Worm (Caenorhabditis elegans) whole organism, young adult: ENCODE measurements around the gene T14B1.1.
A peak's percentile ranks its signal among the peaks of the same experiment; 100 is the strongest.

Experiments
- C06A6.2 ChIP-seq: fragments of 200-800 bp; sonication (Bioruptor generic); conservative IDR thresholded peaks from 2 replicates; pipeline ENCODE4 v1.3.6; 2022; ENCODE audit warnings: missing genetic modification characterization, missing compliant biosample characterization
- F22D6.2 ChIP-seq: sonication (generic microtip); optimal IDR thresholded peaks from 2 replicates; lab custom pipeline; 2016; ENCODE audit warnings: mild to moderate bottlenecking, missing genetic modification characterization, missing compliant biosample characterization
- F33H1.4 ChIP-seq: fragments of 200-800 bp; sonication (Bioruptor generic); IDR thresholded peaks from 2 replicates; pipeline ENCODE4 v1.3.6; 2022; ENCODE audit warnings: missing genetic modification reagents, missing genetic modification characterization, missing compliant biosample characterization
- F49E8.2 ChIP-seq: sonication (generic microtip); optimal IDR thresholded peaks from 3 replicates; lab custom pipeline; 2017; ENCODE audit warnings: missing genetic modification characterization, mild to moderate bottlenecking, missing compliant biosample characterization, antibody characterized with exemption, moderate library complexity; ENCODE audit not compliant: insufficient read depth
- F55B11.4 ChIP-seq: sonication (generic microtip); optimal IDR thresholded peaks from 2 replicates; lab custom pipeline; 2016; ENCODE audit warnings: missing compliant biosample characterization, missing genetic modification characterization, borderline replicate concordance; ENCODE audit not compliant: insufficient read depth
- F57A8.1 ChIP-seq: fragments of 200-800 bp; sonication (Bioruptor generic); optimal IDR thresholded peaks from 2 replicates; lab custom pipeline; 2018; ENCODE audit warnings: mild to moderate bottlenecking, missing genetic modification characterization, moderate library complexity, missing compliant biosample characterization
- K11D2.4 ChIP-seq: fragments of 200-800 bp; sonication (Bioruptor generic); IDR thresholded peaks from 2 replicates; pipeline ENCODE4 v1.3.6; 2022; ENCODE audit warnings: missing genetic modification reagents, missing genetic modification characterization, missing compliant biosample characterization
- T07F8.4 ChIP-seq: sonication (generic microtip); optimal IDR thresholded peaks from 2 replicates; lab custom pipeline; 2016; ENCODE audit warnings: mild to moderate bottlenecking, missing genetic modification characterization, moderate library complexity, missing compliant biosample characterization
- Y67H2A.10 ChIP-seq: fragments of 200-800 bp; sonication (Bioruptor generic); conservative IDR thresholded peaks from 2 replicates; pipeline ENCODE4 v1.3.6; 2022; ENCODE audit warnings: missing genetic modification reagents, missing genetic modification characterization, missing compliant biosample characterization
- ZK185.1 ChIP-seq: sonication (generic microtip); optimal IDR thresholded peaks from 2 replicates; lab custom pipeline; 2016; ENCODE audit warnings: mild to moderate bottlenecking, missing genetic modification characterization, missing compliant biosample characterization; ENCODE audit not compliant: poor library complexity, severe bottlenecking
- akir-1 ChIP-seq: fragments of 200-800 bp; sonication (Bioruptor generic); optimal IDR thresholded peaks from 2 replicates; lab custom pipeline; 2018; ENCODE audit warnings: mild to moderate bottlenecking, missing genetic modification characterization, moderate library complexity, missing compliant biosample characterization
- ama-1 ChIP-seq, 3 experiments: fragments of 150-350 bp in 1 of 3; sonication (generic microtip) in 2 of 3; optimal IDR thresholded peaks; 2 replicates each; lab custom pipeline; 2014 to 2018; ENCODE audit warnings: missing biosample characterization in 2 of 3, missing genetic modification characterization in 2 of 3, missing genetic modification reagents in 2 of 3
- atf-7 ChIP-seq: sonication (generic microtip); optimal IDR thresholded peaks from 2 replicates; lab custom pipeline; 2017; ENCODE audit warnings: mild to moderate bottlenecking, missing genetic modification characterization, missing compliant biosample characterization
- attf-5 ChIP-seq: fragments of 200-800 bp; sonication (Bioruptor generic); optimal IDR thresholded peaks from 2 replicates; lab custom pipeline; 2018; ENCODE audit warnings: mild to moderate bottlenecking, missing genetic modification characterization, missing compliant biosample characterization
- cebp-1 ChIP-seq, 2 experiments: fragments of 200-800 bp in 1 of 2; sonication (Bioruptor generic) in 1 of 2; sonication (generic microtip) in 1 of 2; IDR thresholded peaks in 1 of 2; optimal IDR thresholded peaks in 1 of 2; 2 replicates each; pipeline versions ENCODE4 v1.3.6 to Lab custom; 2017 to 2022; ENCODE audit warnings: missing compliant biosample characterization in 2 of 2, missing genetic modification characterization in 2 of 2, mild to moderate bottlenecking in 1 of 2, missing genetic modification reagents in 1 of 2, moderate library complexity in 1 of 2
- ceh-100 ChIP-seq: fragments of 200-800 bp; sonication (Bioruptor generic); IDR thresholded peaks from 2 replicates; pipeline ENCODE4 v1.3.6; 2022; ENCODE audit warnings: missing genetic modification reagents, missing genetic modification characterization, missing compliant biosample characterization
- ceh-27 ChIP-seq: fragments of 200-800 bp; sonication (Bioruptor generic); optimal IDR thresholded peaks from 2 replicates; lab custom pipeline; 2018; ENCODE audit warnings: mild to moderate bottlenecking, missing genetic modification characterization, moderate library complexity, missing compliant biosample characterization
- ceh-79 ChIP-seq: sonication (generic microtip); optimal IDR thresholded peaks from 2 replicates; lab custom pipeline; 2017; ENCODE audit warnings: mild to moderate bottlenecking, missing genetic modification characterization, missing compliant biosample characterization
- dox-1 ChIP-seq: fragments of 200-800 bp; sonication (Bioruptor generic); IDR thresholded peaks from 2 replicates; pipeline ENCODE4 v1.3.6; 2022; ENCODE audit warnings: missing genetic modification reagents, missing genetic modification characterization, missing compliant biosample characterization
- egrh-3 ChIP-seq: fragments of 200-800 bp; sonication (Bioruptor generic); IDR thresholded peaks from 2 replicates; pipeline ENCODE4 v1.3.6; 2022; ENCODE audit warnings: missing genetic modification reagents, missing genetic modification characterization, missing compliant biosample characterization
- ekl-4 ChIP-seq: fragments of 200-800 bp; sonication (Bioruptor generic); IDR thresholded peaks from 2 replicates; pipeline ENCODE4 v1.3.6; 2022; ENCODE audit warnings: missing genetic modification reagents, missing genetic modification characterization, missing compliant biosample characterization
- him-1 ChIP-seq: sonication (generic microtip); optimal IDR thresholded peaks from 2 replicates; lab custom pipeline; 2016; ENCODE audit warnings: missing genotype, missing genetic modification reagents, missing genetic modification characterization, missing compliant biosample characterization
- hlh-12 ChIP-seq: sonication (generic microtip); optimal IDR thresholded peaks from 2 replicates; lab custom pipeline; 2016; ENCODE audit warnings: missing genetic modification characterization, missing compliant biosample characterization
- hrde-1 ChIP-seq: sonication (generic microtip); optimal IDR thresholded peaks from 2 replicates; lab custom pipeline; 2016; ENCODE audit warnings: missing genetic modification characterization, mild to moderate bottlenecking, missing compliant biosample characterization, moderate library complexity, missing genotype, missing genetic modification reagents, borderline replicate concordance
- let-526 ChIP-seq: fragments of 200-800 bp; sonication (Bioruptor generic); IDR thresholded peaks from 2 replicates; pipeline ENCODE4 v1.3.6; 2022; ENCODE audit warnings: missing genetic modification reagents, missing genetic modification characterization, missing compliant biosample characterization
- lin-35 ChIP-seq, 3 experiments: fragments of 150-350 bp in 2 of 3; sonication (generic microtip) in 1 of 3; optimal IDR thresholded peaks; 2 replicates each; lab custom pipeline; 2014 to 2018; ENCODE audit warnings: missing biosample characterization in 3 of 3, missing genetic modification characterization in 3 of 3, missing genetic modification reagents in 3 of 3
- lir-1 ChIP-seq: fragments of 200-800 bp; sonication (Bioruptor generic); conservative IDR thresholded peaks from 2 replicates; pipeline ENCODE4 v1.3.6; 2022; ENCODE audit warnings: missing genetic modification reagents, missing genetic modification characterization, missing compliant biosample characterization
- madf-10 ChIP-seq: sonication (generic microtip); optimal IDR thresholded peaks from 2 replicates; lab custom pipeline; 2016; ENCODE audit warnings: mild to moderate bottlenecking, missing genetic modification characterization, missing compliant biosample characterization
- madf-8 ChIP-seq: fragments of 200-800 bp; sonication (Bioruptor generic); conservative IDR thresholded peaks from 2 replicates; pipeline ENCODE4 v1.3.6; 2022; ENCODE audit warnings: missing genetic modification reagents, missing genetic modification characterization, missing compliant biosample characterization
- mcd-1 ChIP-seq: fragments of 200-800 bp; sonication (Bioruptor generic); IDR thresholded peaks from 2 replicates; pipeline ENCODE4 v1.3.6; 2022; ENCODE audit warnings: missing genetic modification reagents, missing genetic modification characterization, missing compliant biosample characterization
- nhr-120 ChIP-seq: fragments of 200-800 bp; sonication (Bioruptor generic); IDR thresholded peaks from 2 replicates; pipeline ENCODE4 v1.3.6; 2022; ENCODE audit warnings: missing genetic modification characterization, missing compliant biosample characterization
- nhr-179 ChIP-seq: sonication (generic microtip); optimal IDR thresholded peaks from 2 replicates; lab custom pipeline; 2016; ENCODE audit warnings: mild to moderate bottlenecking, missing genetic modification characterization, missing compliant biosample characterization
- pbrm-1 ChIP-seq: fragments of 200-800 bp; sonication (Bioruptor generic); IDR thresholded peaks from 2 replicates; pipeline ENCODE4 v1.3.6; 2022; ENCODE audit warnings: missing genetic modification reagents, missing genetic modification characterization, missing compliant biosample characterization
- rcor-1 ChIP-seq: fragments of 200-800 bp; sonication (Bioruptor generic); IDR thresholded peaks from 2 replicates; pipeline ENCODE4 v1.3.6; 2022; ENCODE audit warnings: missing genetic modification reagents, missing genetic modification characterization, missing compliant biosample characterization
- rec-8 ChIP-seq, 2 experiments: sonication (generic microtip); optimal IDR thresholded peaks; 2 replicates each; lab custom pipeline; 2016; ENCODE audit warnings: mild to moderate bottlenecking in 2 of 2, missing genetic modification characterization in 2 of 2, missing genetic modification reagents in 2 of 2, missing genotype in 2 of 2, missing biosample characterization in 1 of 2, missing compliant biosample characterization in 1 of 2, moderate library complexity in 1 of 2
- repo-1 ChIP-seq: sonication (generic microtip); optimal IDR thresholded peaks from 2 replicates; lab custom pipeline; 2017; ENCODE audit warnings: mild to moderate bottlenecking, missing genetic modification characterization, missing compliant biosample characterization
- snpc-1.3 ChIP-seq: sonication (generic microtip); optimal IDR thresholded peaks from 2 replicates; lab custom pipeline; 2017; ENCODE audit warnings: missing genetic modification characterization, mild to moderate bottlenecking, missing compliant biosample characterization, antibody characterized with exemption, moderate library complexity, missing genotype, missing genetic modification reagents; ENCODE audit not compliant: insufficient read depth
- sptf-2 ChIP-seq: fragments of 200-800 bp; sonication (Bioruptor generic); optimal IDR thresholded peaks from 2 replicates; lab custom pipeline; 2018; ENCODE audit warnings: mild to moderate bottlenecking, missing genetic modification characterization, missing compliant biosample characterization
- unc-130 ChIP-seq: sonication (generic microtip); optimal IDR thresholded peaks from 2 replicates; lab custom pipeline; 2016; ENCODE audit warnings: missing genetic modification reagents, missing genetic modification characterization, missing compliant biosample characterization
- ztf-3 ChIP-seq: fragments of 200-800 bp; sonication (Bioruptor generic); optimal IDR thresholded peaks from 2 replicates; lab custom pipeline; 2018; ENCODE audit warnings: mild to moderate bottlenecking, missing genetic modification characterization, missing compliant biosample characterization

The T14B1.1 gene

DNA sequence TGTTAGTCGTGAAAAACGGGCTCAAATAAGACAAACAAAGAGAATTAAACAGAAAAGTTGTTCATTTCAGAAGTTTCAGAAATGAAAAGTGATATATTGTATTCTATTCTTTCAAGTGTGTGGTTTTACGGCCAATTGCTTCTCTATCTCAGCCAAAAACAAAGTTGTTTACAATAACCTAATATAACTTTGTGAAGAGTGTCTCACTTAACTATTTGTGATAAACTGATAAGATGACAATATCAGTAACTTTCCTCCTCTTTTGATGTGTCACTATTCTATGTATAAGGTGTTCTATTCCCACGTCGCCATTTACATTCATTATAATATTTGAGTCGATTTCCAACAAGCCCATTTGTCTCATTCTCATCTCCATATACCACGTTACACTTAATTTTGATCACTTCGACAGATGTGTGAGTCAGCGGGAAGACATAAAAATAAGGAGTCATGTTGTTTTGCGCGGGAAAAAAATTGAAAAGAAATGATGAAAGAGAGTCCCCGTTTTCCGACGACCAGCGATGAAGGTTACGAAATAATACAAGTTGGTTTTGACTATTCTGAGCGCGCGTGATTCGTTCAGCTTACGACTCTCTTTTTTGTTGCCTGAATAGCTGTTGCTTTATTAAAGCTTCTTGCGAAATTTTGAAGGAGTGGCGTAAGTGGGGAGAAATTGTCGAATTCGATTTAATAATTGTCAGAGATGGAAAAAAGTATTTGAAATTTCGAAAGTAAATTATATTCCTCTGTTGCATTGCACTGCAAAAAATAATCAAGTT lies 36.9 kb upstream of the T14B1.1 start:
- TF ChIP-seq sptf-2 (GFP tag; lab: Kevin White, UChicago) (no peak), lin-35 (GFP tag; optimal IDR thresholded peaks at IDR 0.05; lab: Kevin White, UChicago) (peak in 1 of 3 experiments; percentile 68), F55B11.4 (tag; lab: Kevin White, UChicago) (no peak), cebp-1 (GFP tag; IDR thresholded peaks at IDR 0.05; lab: Robert Waterston, UW) (peak; percentile 79), cebp-1 (tag; optimal IDR thresholded peaks at IDR 0.05; lab: Kevin White, UChicago) (peak; percentile 96)

DNA sequence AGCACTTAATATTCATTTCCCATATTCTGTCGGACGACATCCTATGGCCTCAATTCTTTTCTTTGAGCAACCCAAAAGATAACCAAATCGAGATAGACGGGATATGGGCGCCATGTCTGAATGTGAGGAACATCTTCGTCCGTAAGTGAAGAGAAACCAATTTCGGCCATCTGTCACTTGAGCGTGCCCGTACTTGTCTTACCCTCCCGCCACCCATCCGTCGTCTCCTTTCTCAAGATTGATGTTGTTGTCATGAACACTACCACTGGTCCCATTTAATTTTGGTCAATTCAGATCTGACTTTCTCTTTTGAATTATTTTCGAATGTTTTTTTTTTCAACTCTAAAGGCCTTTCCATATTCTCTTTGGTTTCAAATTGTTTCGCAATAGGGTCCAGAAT lies 34.3 kb upstream of the T14B1.1 start:
- no peak for TF ChIP-seq ZK185.1 (tag; lab: Kevin White, UChicago)
- TF ChIP-seq dox-1 (GFP tag; lab: Robert Waterston, UW) = no peak
- TF ChIP-seq him-1 (tag; lab: Kevin White, UChicago) = no peak
- no peak for TF ChIP-seq pbrm-1
- TF ChIP-seq nhr-179 (tag; lab: Kevin White, UChicago) = no peak
- TF ChIP-seq attf-5 (GFP tag; lab: Kevin White, UChicago) = no peak
- no peak for TF ChIP-seq lir-1 (GFP tag; lab: Robert Waterston, UW)
- TF ChIP-seq mcd-1 (GFP tag; lab: Robert Waterston, UW) = no peak
- TF ChIP-seq let-526 = no peak
- TF ChIP-seq atf-7 (tag; lab: Kevin White, UChicago) = no peak
- no peak for TF ChIP-seq madf-10
- no peak for TF ChIP-seq egrh-3 (GFP tag; lab: Robert Waterston, UW)
- TF ChIP-seq hrde-1 (tag; lab: Kevin White, UChicago) = no peak
- TF ChIP-seq, all 124 proteins: peak for 0

DNA sequence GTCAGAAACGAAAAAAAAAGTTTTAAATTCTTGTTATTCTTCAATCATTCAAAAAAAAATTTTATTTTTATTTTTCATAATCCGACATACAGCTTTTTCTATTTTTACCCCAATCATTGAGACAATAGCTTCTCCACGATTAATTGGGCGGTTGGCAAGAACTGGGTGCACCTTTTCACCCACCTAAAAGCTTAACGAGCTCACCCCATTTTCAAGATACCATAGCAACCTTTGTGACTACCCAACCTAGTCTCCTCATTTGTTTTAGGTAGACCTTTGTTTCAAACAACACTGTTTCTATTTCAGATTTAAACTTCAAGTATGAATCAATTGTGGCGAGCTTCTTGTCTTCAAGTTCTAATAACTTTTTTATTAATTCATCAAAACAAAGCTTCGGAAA lies 29.8 kb upstream of the T14B1.1 start, which contains the start of gene dyf-7:
Gene dyf-7, plus strand, starts transcription at position 301 of the 400 bp plus-strand sequence.
- TF ChIP-seq unc-130 (GFP tag; lab: Kevin White, UChicago) = no peak
- no peak for TF ChIP-seq Y67H2A.10 (GFP tag; lab: Robert Waterston, UW)
- no peak for TF ChIP-seq him-1 (tag; lab: Kevin White, UChicago)
- no peak for TF ChIP-seq ceh-79
- TF ChIP-seq ekl-4 (GFP tag; lab: Robert Waterston, UW) = no peak
- no peak for TF ChIP-seq rcor-1
- no peak for TF ChIP-seq rec-8 (tag; optimal IDR thresholded peaks at IDR 0.05; lab: Kevin White, UChicago)
- no peak for TF ChIP-seq ceh-27 (GFP tag; lab: Kevin White, UChicago)
- no peak for TF ChIP-seq F33H1.4 (GFP tag; lab: Robert Waterston, UW)
- no peak for TF ChIP-seq ceh-100
- no peak for TF ChIP-seq ztf-3 (GFP tag; lab: Kevin White, UChicago)
- TF ChIP-seq C06A6.2 = no peak
- TF ChIP-seq repo-1 (tag; lab: Kevin White, UChicago) = no peak
- TF ChIP-seq nhr-120 (GFP tag; lab: Robert Waterston, UW) = no peak
- no peak for TF ChIP-seq F55B11.4 (tag; lab: Kevin White, UChicago)

DNA sequence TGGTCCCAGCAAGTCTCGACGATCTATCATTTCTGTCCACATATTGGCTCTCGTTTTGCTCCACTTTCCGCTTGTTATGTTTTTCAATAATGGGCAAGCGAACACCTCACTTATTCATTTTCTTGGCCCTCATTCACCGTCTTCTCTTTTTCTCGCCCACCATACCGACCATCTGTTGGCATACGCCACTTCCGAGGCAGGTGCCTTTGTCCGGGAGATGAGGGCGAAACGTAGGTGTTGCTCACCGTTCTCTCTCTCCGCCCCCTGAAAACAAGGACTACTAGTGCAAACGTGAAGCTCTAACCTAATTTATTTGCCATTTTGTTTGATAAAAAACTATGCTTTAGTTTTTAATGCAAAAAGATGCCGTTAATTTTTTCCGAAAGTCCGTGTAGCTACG lies 29.1 kb upstream of the T14B1.1 start:
- TF ChIP-seq snpc-1.3 (tag; lab: Kevin White, UChicago) (no peak), hlh-12 (no peak), madf-10 (no peak), C06A6.2 (no peak), K11D2.4 (GFP tag; lab: Robert Waterston, UW) (no peak), F57A8.1 (GFP tag; lab: Kevin White, UChicago) (no peak), madf-8 (no peak), ama-1 (optimal IDR thresholded peaks at IDR 0.05; lab: Kevin White, UChicago) (no peak), ama-1 (GFP tag; optimal IDR thresholded peaks at IDR 0.05; lab: Kevin White, UChicago) (no peak), T07F8.4 (tag; lab: Kevin White, UChicago) (no peak), F22D6.2 (tag; lab: Kevin White, UChicago) (no peak), F49E8.2 (tag; lab: Kevin White, UChicago) (no peak), akir-1 (GFP tag; lab: Kevin White, UChicago) (no peak)
